Worm (Caenorhabditis elegans) whole organism, young adult: ENCODE data around the gene F59A6.2.
A peak's percentile ranks its signal among the peaks of the same experiment; 100 is the strongest.

ENCODE experiments used
- B0019.2 ChIP-seq: fragments of 200-800 bp; sonication (Bioruptor generic); conservative IDR thresholded peaks from 2 replicates; pipeline ENCODE4 v1.3.6; 2022; ENCODE audit warnings: missing genetic modification reagents, missing genetic modification characterization, missing compliant biosample characterization
- B0035.1 ChIP-seq: sonication (generic microtip); optimal IDR thresholded peaks from 2 replicates; lab custom pipeline; 2016; ENCODE audit warnings: missing genetic modification characterization, mild to moderate bottlenecking, missing compliant biosample characterization, missing genotype, missing genetic modification reagents
- C17E4.6 ChIP-seq: fragments of 200-800 bp; sonication (Bioruptor generic); IDR thresholded peaks from 2 replicates; pipeline ENCODE4 v1.3.6; 2022; ENCODE audit warnings: missing genetic modification reagents, missing genetic modification characterization, missing compliant biosample characterization
- D2030.7 ChIP-seq: fragments of 200-800 bp; sonication (Bioruptor generic); IDR thresholded peaks from 2 replicates; pipeline ENCODE4 v1.3.6; 2022; ENCODE audit warnings: missing genetic modification reagents, missing genetic modification characterization, missing compliant biosample characterization
- F10E7.11 ChIP-seq: sonication (generic microtip); optimal IDR thresholded peaks from 2 replicates; lab custom pipeline; 2017; ENCODE audit warnings: mild to moderate bottlenecking, missing genetic modification characterization, moderate library complexity, missing compliant biosample characterization
- F33H1.4 ChIP-seq: fragments of 200-800 bp; sonication (Bioruptor generic); IDR thresholded peaks from 2 replicates; pipeline ENCODE4 v1.3.6; 2022; ENCODE audit warnings: missing genetic modification reagents, missing genetic modification characterization, missing compliant biosample characterization
- F39B2.1 ChIP-seq: fragments of 200-800 bp; sonication (Bioruptor generic); IDR thresholded peaks from 2 replicates; pipeline ENCODE4 v1.3.6; 2022; ENCODE audit warnings: missing genetic modification reagents, missing genetic modification characterization, missing compliant biosample characterization
- F52B5.7 ChIP-seq: sonication (generic microtip); optimal IDR thresholded peaks from 2 replicates; lab custom pipeline; 2016; ENCODE audit warnings: mild to moderate bottlenecking, missing genetic modification characterization, missing compliant biosample characterization
- F55B11.4 ChIP-seq: sonication (generic microtip); optimal IDR thresholded peaks from 2 replicates; lab custom pipeline; 2016; ENCODE audit warnings: missing compliant biosample characterization, missing genetic modification characterization, borderline replicate concordance; ENCODE audit not compliant: insufficient read depth
- T26A5.8 ChIP-seq: sonication (generic microtip); optimal IDR thresholded peaks from 2 replicates; lab custom pipeline; 2016; ENCODE audit warnings: missing genetic modification characterization, missing compliant biosample characterization
- Y53F4B.3 ChIP-seq: fragments of 200-800 bp; sonication (Bioruptor generic); IDR thresholded peaks from 2 replicates; pipeline ENCODE4 v1.3.6; 2022; ENCODE audit warnings: missing genetic modification reagents, missing genetic modification characterization, missing compliant biosample characterization
- Y56A3A.18 ChIP-seq: fragments of 200-800 bp; sonication (Bioruptor generic); IDR thresholded peaks from 2 replicates; pipeline ENCODE4 v1.3.6; 2022; ENCODE audit warnings: missing genetic modification reagents, missing genetic modification characterization, missing compliant biosample characterization
- Y67H2A.10 ChIP-seq: fragments of 200-800 bp; sonication (Bioruptor generic); conservative IDR thresholded peaks from 2 replicates; pipeline ENCODE4 v1.3.6; 2022; ENCODE audit warnings: missing genetic modification reagents, missing genetic modification characterization, missing compliant biosample characterization
- akir-1 ChIP-seq: fragments of 200-800 bp; sonication (Bioruptor generic); optimal IDR thresholded peaks from 2 replicates; lab custom pipeline; 2018; ENCODE audit warnings: mild to moderate bottlenecking, missing genetic modification characterization, moderate library complexity, missing compliant biosample characterization
- aptf-3 ChIP-seq: fragments of 200-800 bp; sonication (Bioruptor generic); IDR thresholded peaks from 2 replicates; pipeline ENCODE4 v1.3.6; 2022; ENCODE audit warnings: missing genetic modification characterization, missing compliant biosample characterization
- atf-7 ChIP-seq: sonication (generic microtip); optimal IDR thresholded peaks from 2 replicates; lab custom pipeline; 2017; ENCODE audit warnings: mild to moderate bottlenecking, missing genetic modification characterization, missing compliant biosample characterization
- bed-1 ChIP-seq: fragments of 200-800 bp; sonication (Bioruptor generic); IDR thresholded peaks from 2 replicates; pipeline ENCODE4 v1.3.6; 2022; ENCODE audit warnings: missing genetic modification reagents, missing genetic modification characterization, missing compliant biosample characterization
- ceh-100 ChIP-seq: fragments of 200-800 bp; sonication (Bioruptor generic); IDR thresholded peaks from 2 replicates; pipeline ENCODE4 v1.3.6; 2022; ENCODE audit warnings: missing genetic modification reagents, missing genetic modification characterization, missing compliant biosample characterization
- ceh-79 ChIP-seq: sonication (generic microtip); optimal IDR thresholded peaks from 2 replicates; lab custom pipeline; 2017; ENCODE audit warnings: mild to moderate bottlenecking, missing genetic modification characterization, missing compliant biosample characterization
- chd-7 ChIP-seq: sonication (generic microtip); optimal IDR thresholded peaks from 2 replicates; lab custom pipeline; 2016; ENCODE audit warnings: mild to moderate bottlenecking, missing genetic modification characterization, moderate library complexity, missing compliant biosample characterization
- dox-1 ChIP-seq: fragments of 200-800 bp; sonication (Bioruptor generic); IDR thresholded peaks from 2 replicates; pipeline ENCODE4 v1.3.6; 2022; ENCODE audit warnings: missing genetic modification reagents, missing genetic modification characterization, missing compliant biosample characterization
- dpl-1 ChIP-seq: fragments of 150-350 bp; optimal IDR thresholded peaks from 2 replicates; lab custom pipeline; 2014; ENCODE audit warnings: missing biosample characterization, missing genetic modification reagents, missing genetic modification characterization
- efl-1 ChIP-seq: fragments of 150-350 bp; optimal IDR thresholded peaks from 2 replicates; lab custom pipeline; 2014; ENCODE audit warnings: missing biosample characterization, missing genetic modification reagents, missing genetic modification characterization
- egl-18 ChIP-seq: fragments of 200-800 bp; sonication (Bioruptor generic); IDR thresholded peaks from 2 replicates; pipeline ENCODE4 v1.3.6; 2022; ENCODE audit warnings: missing genetic modification reagents, missing genetic modification characterization, missing compliant biosample characterization
- fkh-3 ChIP-seq: sonication (generic microtip); optimal IDR thresholded peaks from 2 replicates; lab custom pipeline; 2016; ENCODE audit warnings: mild to moderate bottlenecking, missing genetic modification characterization, missing compliant biosample characterization
- hsf-1 ChIP-seq: fragments of 200-800 bp; sonication (Bioruptor generic); IDR thresholded peaks from 2 replicates; pipeline ENCODE4 v1.3.6; 2022; ENCODE audit warnings: missing genetic modification reagents, missing genetic modification characterization, missing compliant biosample characterization
- lag-1 ChIP-seq: fragments of 200-800 bp; sonication (Bioruptor generic); IDR thresholded peaks from 2 replicates; pipeline ENCODE4 v1.3.6; 2022; ENCODE audit warnings: missing genetic modification reagents, missing genetic modification characterization, missing compliant biosample characterization
- let-526 ChIP-seq: fragments of 200-800 bp; sonication (Bioruptor generic); IDR thresholded peaks from 2 replicates; pipeline ENCODE4 v1.3.6; 2022; ENCODE audit warnings: missing genetic modification reagents, missing genetic modification characterization, missing compliant biosample characterization
- let-607 ChIP-seq, 2 experiments: fragments of 200-800 bp in 1 of 2; sonication (Bioruptor generic) in 1 of 2; sonication (generic microtip) in 1 of 2; optimal IDR thresholded peaks; 2 replicates each; lab custom pipeline; 2016 to 2018; ENCODE audit warnings: mild to moderate bottlenecking in 2 of 2, missing compliant biosample characterization in 2 of 2, missing genetic modification characterization in 2 of 2, moderate library complexity in 2 of 2, missing genotype in 1 of 2
- lin-35 ChIP-seq, 3 experiments: fragments of 150-350 bp in 2 of 3; sonication (generic microtip) in 1 of 3; optimal IDR thresholded peaks; 2 replicates each; lab custom pipeline; 2014 to 2018; ENCODE audit warnings: missing biosample characterization in 3 of 3, missing genetic modification characterization in 3 of 3, missing genetic modification reagents in 3 of 3
- mxl-1 ChIP-seq: sonication (generic microtip); optimal IDR thresholded peaks from 2 replicates; lab custom pipeline; 2016; ENCODE audit warnings: missing genetic modification characterization, missing compliant biosample characterization
- nhr-120 ChIP-seq: fragments of 200-800 bp; sonication (Bioruptor generic); IDR thresholded peaks from 2 replicates; pipeline ENCODE4 v1.3.6; 2022; ENCODE audit warnings: missing genetic modification characterization, missing compliant biosample characterization
- nhr-179 ChIP-seq: sonication (generic microtip); optimal IDR thresholded peaks from 2 replicates; lab custom pipeline; 2016; ENCODE audit warnings: mild to moderate bottlenecking, missing genetic modification characterization, missing compliant biosample characterization
- nhr-90 ChIP-seq: sonication (generic microtip); optimal IDR thresholded peaks from 2 replicates; lab custom pipeline; 2016; ENCODE audit warnings: missing genotype, mild to moderate bottlenecking, missing genetic modification characterization, missing compliant biosample characterization
- pbrm-1 ChIP-seq: fragments of 200-800 bp; sonication (Bioruptor generic); IDR thresholded peaks from 2 replicates; pipeline ENCODE4 v1.3.6; 2022; ENCODE audit warnings: missing genetic modification reagents, missing genetic modification characterization, missing compliant biosample characterization
- rcor-1 ChIP-seq: fragments of 200-800 bp; sonication (Bioruptor generic); IDR thresholded peaks from 2 replicates; pipeline ENCODE4 v1.3.6; 2022; ENCODE audit warnings: missing genetic modification reagents, missing genetic modification characterization, missing compliant biosample characterization
- snpc-1.1 ChIP-seq: sonication (generic microtip); optimal IDR thresholded peaks from 2 replicates; lab custom pipeline; 2017; ENCODE audit warnings: missing genetic modification characterization, mild to moderate bottlenecking, missing compliant biosample characterization, antibody characterized with exemption, moderate library complexity, missing genotype, missing genetic modification reagents; ENCODE audit not compliant: insufficient read depth
- snpc-1.3 ChIP-seq: sonication (generic microtip); optimal IDR thresholded peaks from 2 replicates; lab custom pipeline; 2017; ENCODE audit warnings: missing genetic modification characterization, mild to moderate bottlenecking, missing compliant biosample characterization, antibody characterized with exemption, moderate library complexity, missing genotype, missing genetic modification reagents; ENCODE audit not compliant: insufficient read depth
- unc-130 ChIP-seq: sonication (generic microtip); optimal IDR thresholded peaks from 2 replicates; lab custom pipeline; 2016; ENCODE audit warnings: missing genetic modification reagents, missing genetic modification characterization, missing compliant biosample characterization
- unc-62 ChIP-seq: fragments of 150-350 bp; optimal IDR thresholded peaks from 2 replicates; lab custom pipeline; 2014; ENCODE audit warnings: missing biosample characterization, missing genetic modification reagents, missing genetic modification characterization
- zfh-2 ChIP-seq: fragments of 200-800 bp; sonication (Bioruptor generic); conservative IDR thresholded peaks from 2 replicates; pipeline ENCODE4 v1.3.6; 2022; ENCODE audit warnings: missing genetic modification reagents, missing genetic modification characterization, missing compliant biosample characterization
- ztf-18 ChIP-seq: sonication (generic microtip); optimal IDR thresholded peaks from 2 replicates; lab custom pipeline; 2016; ENCODE audit warnings: missing genotype, mild to moderate bottlenecking, missing genetic modification characterization, missing compliant biosample characterization
- ztf-22 ChIP-seq: fragments of 200-800 bp; sonication (Bioruptor generic); optimal IDR thresholded peaks from 2 replicates; lab custom pipeline; 2018; ENCODE audit warnings: mild to moderate bottlenecking, missing genetic modification characterization, moderate library complexity, missing compliant biosample characterization
- ztf-26 ChIP-seq: sonication (generic microtip); optimal IDR thresholded peaks from 2 replicates; lab custom pipeline; 2017; ENCODE audit warnings: missing genetic modification characterization, missing compliant biosample characterization

The F59A6.2 gene

DNA sequence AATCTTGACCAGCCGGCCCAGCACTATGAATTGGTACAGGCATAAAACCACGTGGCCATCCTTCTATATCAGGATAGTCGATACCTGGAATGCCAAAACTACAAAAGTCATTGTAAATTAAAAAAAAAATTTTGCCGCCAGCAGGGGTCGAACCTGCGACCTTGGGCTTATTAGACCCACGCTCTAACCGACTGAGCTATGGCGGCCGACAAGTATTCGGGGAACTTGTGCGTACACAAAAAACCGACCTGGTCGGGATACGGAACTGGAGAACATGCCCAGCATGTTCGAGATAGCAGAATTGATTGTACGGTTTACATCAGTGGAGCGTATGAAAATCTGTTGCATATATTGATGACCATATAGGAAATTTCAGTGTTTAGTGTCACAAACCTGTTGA is 42.8 kb downstream of the F59A6.2 start (continued):
- TF ChIP-seq lin-35 (GFP tag; optimal IDR thresholded peaks at IDR 0.05; lab: Kevin White, UChicago) (peak in 1 of 3 experiments; percentile 32), C17E4.6 (GFP tag; lab: Robert Waterston, UW) (peak; percentile 52), hsf-1 (GFP tag; lab: Robert Waterston, UW) (peak; percentile 72), snpc-1.1 (peak; percentile 97), chd-7 (peak; percentile 31), F10E7.11 (tag; lab: Kevin White, UChicago) (no peak), rcor-1 (GFP tag; lab: Robert Waterston, UW) (peak; percentile 83), Y53F4B.3 (no peak), let-526 (GFP tag; lab: Robert Waterston, UW) (0 out of 2 replicates have a peak, but pooled peaks have one; percentile 19), F52B5.7 (tag; lab: Kevin White, UChicago) (no peak), B0019.2 (0 out of 2 replicates have a peak, but pooled peaks have one; percentile 43), F55B11.4 (no peak), lag-1 (GFP tag; lab: Robert Waterston, UW) (no peak), unc-62 (GFP tag; lab: Kevin White, UChicago) (no peak), snpc-1.3 (peak; percentile 18), nhr-120 (no peak), ceh-79 (tag; lab: Kevin White, UChicago) (peak; percentile 19), Y56A3A.18 (peak; percentile 89), ztf-26 (tag; lab: Kevin White, UChicago) (peak; percentile 63), Y67H2A.10 (GFP tag; lab: Robert Waterston, UW) (no peak), nhr-90 (tag; lab: Kevin White, UChicago) (peak; percentile 4), D2030.7 (GFP tag; lab: Robert Waterston, UW) (peak; percentile 74), ztf-18 (tag; lab: Kevin White, UChicago) (peak; percentile 32), pbrm-1 (peak; percentile 74), T26A5.8 (tag; lab: Kevin White, UChicago) (no peak), B0035.1 (tag; lab: Kevin White, UChicago) (peak; percentile 41), ceh-100 (GFP tag; lab: Robert Waterston, UW) (peak; percentile 86), F33H1.4 (GFP tag; lab: Robert Waterston, UW) (peak; percentile 72), aptf-3 (peak; percentile 86; the same call in 1 of the 2 replicates), fkh-3 (no peak), nhr-179 (no peak), unc-130 (GFP tag; lab: Kevin White, UChicago) (no peak), bed-1 (GFP tag; lab: Robert Waterston, UW) (0 out of 2 replicates have a peak, but pooled peaks have one; percentile 63), zfh-2 (GFP tag; lab: Robert Waterston, UW) (no peak), ztf-22 (GFP tag; lab: Kevin White, UChicago) (no peak), efl-1 (no peak), dpl-1 (no peak), akir-1 (GFP tag; lab: Kevin White, UChicago) (no peak), mxl-1 (tag; lab: Kevin White, UChicago) (peak; percentile 7), let-607 (tag; optimal IDR thresholded peaks at IDR 0.05; lab: Kevin White, UChicago) (peak in 1 of 2 experiments; percentile 38), F39B2.1 (GFP tag; lab: Robert Waterston, UW) (no peak), atf-7 (tag; lab: Kevin White, UChicago) (peak; percentile 8), dox-1 (peak; percentile 89), egl-18 (GFP tag; lab: Robert Waterston, UW) (no peak)
